Worm (Caenorhabditis elegans) whole organism, mixed stage, embryonic: Measurements from ENCODE around the gene mbl-1.

Source experiments
- lin-13 ChIP-seq: fragments of 150-350 bp; optimal IDR thresholded peaks from 2 replicates; lab custom pipeline; 2014; ENCODE audit warnings: missing biosample characterization, missing genetic modification characterization
- lsy-2 ChIP-seq: fragments of 150-350 bp; optimal IDR thresholded peaks from 2 replicates; lab custom pipeline; 2014; ENCODE audit warnings: missing biosample characterization, missing genetic modification characterization
- mep-1 ChIP-seq: fragments of 150-350 bp; optimal IDR thresholded peaks from 2 replicates; lab custom pipeline; 2017; ENCODE audit warnings: missing biosample characterization, missing genetic modification reagents, missing genetic modification characterization, inconsistent platforms
- mls-2 ChIP-seq: sonication (generic microtip); optimal IDR thresholded peaks from 2 replicates; lab custom pipeline; 2016; ENCODE audit warnings: mild to moderate bottlenecking, missing genetic modification characterization, moderate library complexity, missing compliant biosample characterization
- nhr-76 ChIP-seq: sonication (generic microtip); optimal IDR thresholded peaks from 2 replicates; lab custom pipeline; 2017; ENCODE audit warnings: missing biosample characterization, missing genetic modification characterization
- snpc-4 ChIP-seq: fragments of 150-350 bp; optimal IDR thresholded peaks from 2 replicates; lab custom pipeline; 2014; ENCODE audit warnings: missing biosample characterization, missing genetic modification characterization
- unc-120 ChIP-seq: sonication (generic microtip); optimal IDR thresholded peaks from 2 replicates; lab custom pipeline; 2017; ENCODE audit warnings: missing genetic modification characterization, missing compliant biosample characterization; ENCODE audit not compliant: poor library complexity, severe bottlenecking
- unc-39 ChIP-seq: fragments of 150-350 bp; optimal IDR thresholded peaks from 2 replicates; lab custom pipeline; 2014; ENCODE audit warnings: missing biosample characterization, missing genetic modification characterization

DNA sequence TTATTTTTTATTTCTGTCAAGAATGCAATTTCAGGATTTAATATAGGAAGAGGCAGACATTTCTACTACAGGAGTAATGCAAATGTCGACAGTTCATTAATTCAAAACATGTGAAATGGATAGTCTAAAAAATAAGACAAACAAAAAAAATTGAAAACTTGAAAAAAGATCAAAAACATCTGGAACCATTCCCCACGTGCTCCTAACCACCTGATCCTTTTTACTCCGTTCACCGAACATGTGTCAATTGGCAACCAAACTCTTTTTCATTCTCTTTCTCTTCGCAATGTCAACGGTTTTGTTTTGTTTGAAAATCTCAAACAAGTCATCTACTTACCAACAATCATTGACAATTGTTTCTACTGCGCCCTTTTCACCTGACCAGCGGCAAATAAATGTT is 20.4 kb upstream of the mbl-1 start:
- TF ChIP-seq mls-2 (tag; lab: Kevin White, UChicago) (no peak), unc-120 (tag; lab: Kevin White, UChicago) (no peak), nhr-76 (tag; lab: Kevin White, UChicago) (no peak), lin-13 (tag; lab: Kevin White, UChicago) (no peak), lsy-2 (no peak), unc-39 (tag; lab: Kevin White, UChicago) (no peak), snpc-4 (tag; lab: Kevin White, UChicago) (no peak), mep-1 (tag; lab: Kevin White, UChicago) (no peak)
